Fruit fly (Drosophila melanogaster) whole organism: ENCODE results near the gene hng3.

Experiments used
- CG8478 ChIP-seq: fragments of >200 bp; optimal IDR thresholded peaks from 2 replicates; lab custom pipeline; 2018; ENCODE audit warnings: inconsistent platforms
- Dll ChIP-seq: fragments of >200 bp; optimal IDR thresholded peaks from 2 replicates; lab custom pipeline; 2017
- EcR ChIP-seq, 2 experiments: fragments of >200 bp; optimal IDR thresholded peaks; 2 replicates each; lab custom pipeline; 2017; ENCODE audit warnings: missing biosample characterization in 2 of 2, missing genetic modification characterization in 2 of 2, missing genetic modification reagents in 2 of 2
- pan ChIP-seq: fragments of >200 bp; optimal IDR thresholded peaks from 2 replicates; lab custom pipeline; 2017
- psq ChIP-seq: fragments of >200 bp; optimal IDR thresholded peaks from 2 replicates; lab custom pipeline; 2017
- usp ChIP-seq: fragments of >200 bp; optimal IDR thresholded peaks from 2 replicates; lab custom pipeline; 2017; ENCODE audit warnings: missing biosample characterization, missing genetic modification characterization, mixed read lengths

The hng3 gene

DNA sequence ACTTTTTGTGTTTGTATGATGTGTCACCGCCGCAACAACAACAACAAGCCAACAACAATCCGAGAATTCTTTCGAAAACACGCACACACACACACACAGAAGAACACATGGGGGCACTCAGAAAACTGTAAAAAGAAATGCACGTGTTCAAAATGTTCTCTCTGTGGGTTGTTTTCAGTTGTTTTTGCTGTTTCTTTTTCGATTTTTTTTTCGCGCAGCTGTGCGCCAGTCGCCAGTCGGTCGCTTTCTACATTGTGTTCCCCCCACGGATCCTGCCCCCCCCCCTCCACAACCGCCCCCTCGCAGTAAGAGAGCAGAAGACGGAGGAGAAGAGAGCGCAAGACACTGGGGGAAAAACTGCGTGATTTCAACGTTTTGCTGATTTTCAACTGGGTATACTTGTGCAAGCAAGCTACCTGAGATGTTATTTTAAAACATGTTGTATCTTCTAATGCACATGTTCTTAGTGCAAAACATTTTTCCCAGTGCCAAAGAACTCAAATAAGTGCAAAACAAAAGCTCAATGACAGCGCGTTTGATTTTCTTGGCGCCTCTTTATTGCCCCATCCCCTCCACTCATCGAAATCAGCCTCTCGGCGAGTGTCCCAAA, 3.7 kb downstream of the hng3 start:
- no peak for TF ChIP-seq EcR (GFP tag; optimal IDR thresholded peaks at IDR 0.05; lab: Kevin White, UChicago)
- no peak for TF ChIP-seq usp (GFP tag; lab: Kevin White, UChicago)
- no peak for TF ChIP-seq Dll (lab: Kevin White, UChicago)
- no peak for TF ChIP-seq pan (lab: Kevin White, UChicago)
- no peak for TF ChIP-seq psq (lab: Kevin White, UChicago)
- no peak for TF ChIP-seq CG8478 (lab: Kevin White, UChicago)

DNA sequence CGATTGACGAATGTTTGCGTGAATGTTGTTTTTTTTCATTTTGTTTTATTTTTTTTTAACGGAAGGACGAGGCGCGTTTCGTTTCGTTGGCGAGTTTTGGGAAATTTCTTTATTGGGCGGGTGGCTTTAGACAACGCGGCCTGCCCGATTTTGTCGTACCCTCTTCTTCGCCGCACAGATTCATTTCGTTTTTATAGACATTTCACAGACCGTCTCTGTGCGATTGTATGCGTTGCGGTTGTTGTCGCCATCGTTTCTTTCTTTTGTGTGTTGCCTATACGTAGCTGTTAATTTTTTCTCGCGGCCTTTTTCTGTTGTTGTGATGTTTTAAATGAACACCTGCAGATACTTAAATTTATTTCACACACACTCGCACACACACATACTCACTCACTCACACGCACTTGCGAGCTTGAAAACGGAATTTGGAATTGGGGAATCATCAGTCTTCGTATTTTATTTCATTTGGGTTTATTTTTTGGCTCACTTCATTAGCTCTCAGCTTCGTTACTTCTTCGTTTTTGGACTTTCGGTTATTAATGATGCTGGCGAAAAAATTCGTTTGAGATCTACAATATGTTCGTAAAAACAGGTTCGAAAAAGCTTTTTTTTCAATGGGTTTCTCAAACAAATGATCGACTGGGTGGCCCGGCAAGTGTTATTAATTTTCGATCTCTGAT, 4.5 kb downstream of the hng3 start:
- TF ChIP-seq usp (GFP tag; lab: Kevin White, UChicago): no peak
- TF ChIP-seq Dll (lab: Kevin White, UChicago): no peak
- TF ChIP-seq EcR (GFP tag; optimal IDR thresholded peaks at IDR 0.05; lab: Kevin White, UChicago): no peak
- TF ChIP-seq pan (lab: Kevin White, UChicago): no peak
- no peak for TF ChIP-seq psq (lab: Kevin White, UChicago)
- TF ChIP-seq CG8478 (lab: Kevin White, UChicago): no peak

DNA sequence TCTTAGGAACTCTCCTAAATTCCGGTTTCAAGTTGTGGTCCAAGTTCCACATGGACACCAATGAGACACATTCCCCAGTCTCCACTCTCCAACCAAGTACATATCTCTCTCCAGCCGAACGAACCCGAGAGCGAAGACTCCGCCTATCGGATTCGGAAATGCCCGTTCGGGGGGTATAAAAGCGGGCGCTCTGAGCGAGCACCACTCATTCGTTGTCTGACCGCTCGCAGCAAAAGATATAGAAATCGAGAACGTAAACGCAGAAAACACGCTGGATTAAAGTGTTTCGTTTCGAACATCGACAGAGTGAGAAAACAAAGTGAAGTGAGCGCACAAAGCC, 6.1 kb downstream of the hng3 start, which contains the start of gene emc:
TSS of gene emc (plus strand) at position 202 of the 340 bp plus-strand sequence.
- TF ChIP-seq Dll (lab: Kevin White, UChicago) (peak; percentile 10), CG8478 (lab: Kevin White, UChicago) (no peak)

DNA sequence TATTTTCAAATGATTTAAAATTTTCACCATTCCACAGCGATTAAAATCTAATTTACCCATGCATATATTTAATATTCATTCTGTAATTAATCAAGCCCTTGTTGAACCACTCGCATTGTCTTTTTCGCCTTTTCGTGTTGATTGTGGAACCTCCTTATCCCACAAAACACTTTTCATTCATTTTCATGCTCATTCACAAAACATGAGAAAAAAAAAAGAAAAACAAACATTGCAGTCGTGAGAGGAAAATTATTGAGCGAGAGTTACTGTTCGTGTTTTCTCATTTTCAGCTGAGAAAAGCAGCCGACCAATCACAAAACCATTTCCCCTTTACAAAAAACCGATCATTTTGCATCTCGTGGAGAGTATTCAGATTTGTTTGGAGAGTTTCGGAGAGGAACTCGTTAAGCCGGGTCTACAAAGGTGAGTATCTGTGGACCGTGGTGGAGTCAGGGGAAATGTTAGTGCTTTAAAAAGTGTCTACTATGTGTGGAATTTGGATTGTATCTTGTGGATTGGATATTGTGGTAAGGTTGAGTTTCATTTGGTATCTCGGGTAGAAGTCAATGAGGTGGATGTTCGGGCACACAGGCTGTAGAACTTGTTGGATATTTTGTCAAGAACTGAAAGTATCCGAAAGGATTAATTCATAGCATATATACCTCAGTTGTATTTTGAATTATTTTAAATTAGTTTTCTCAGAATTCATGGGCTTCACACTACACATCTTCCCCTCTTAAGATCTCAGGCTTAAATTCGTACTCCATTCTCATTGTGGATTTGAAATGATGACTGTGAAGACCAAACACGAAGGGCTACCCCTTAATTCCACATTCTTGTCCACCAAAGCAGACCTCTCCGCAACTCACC, 6.7 kb downstream of the hng3 start:
- TF ChIP-seq EcR (GFP tag; optimal IDR thresholded peaks at IDR 0.05; lab: Kevin White, UChicago) (no peak), CG8478 (lab: Kevin White, UChicago) (no peak), pan (lab: Kevin White, UChicago) (no peak), usp (GFP tag; lab: Kevin White, UChicago) (no peak), psq (lab: Kevin White, UChicago) (no peak), Dll (lab: Kevin White, UChicago) (no peak)

DNA sequence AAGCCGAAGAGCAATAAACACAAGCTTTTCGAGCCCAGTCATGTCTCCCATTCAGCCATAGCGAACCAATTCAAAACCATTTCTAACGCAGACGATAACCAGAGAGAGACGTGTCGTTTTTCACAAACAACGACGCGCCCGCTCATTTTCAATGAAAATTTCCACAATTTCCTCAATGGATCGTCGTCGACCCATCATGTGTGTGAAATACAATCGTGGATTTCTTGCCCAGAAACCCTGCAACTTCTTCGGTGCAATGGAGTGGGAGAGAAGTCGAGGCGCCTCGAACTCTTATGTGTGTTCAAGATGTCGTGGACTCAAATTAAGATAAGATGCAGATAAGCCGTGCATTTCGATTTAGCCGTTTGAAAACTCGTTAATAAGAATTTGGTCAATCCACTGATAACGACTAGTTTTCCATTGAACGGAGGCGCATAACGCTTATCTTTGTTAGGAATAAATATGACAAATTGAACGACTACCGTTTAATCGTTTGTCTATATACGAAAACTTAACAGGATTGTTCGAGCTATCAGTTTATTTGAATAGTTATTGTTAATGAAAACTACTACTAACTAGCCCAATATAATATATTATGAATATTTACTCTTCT, 7.5 kb downstream of the hng3 start:
- TF ChIP-seq psq (lab: Kevin White, UChicago): no peak
- no peak for TF ChIP-seq usp (GFP tag; lab: Kevin White, UChicago)
- no peak for TF ChIP-seq Dll (lab: Kevin White, UChicago)
- TF ChIP-seq pan (lab: Kevin White, UChicago): no peak
- TF ChIP-seq CG8478 (lab: Kevin White, UChicago): no peak
- TF ChIP-seq EcR (GFP tag; optimal IDR thresholded peaks at IDR 0.05; lab: Kevin White, UChicago): no peak

DNA sequence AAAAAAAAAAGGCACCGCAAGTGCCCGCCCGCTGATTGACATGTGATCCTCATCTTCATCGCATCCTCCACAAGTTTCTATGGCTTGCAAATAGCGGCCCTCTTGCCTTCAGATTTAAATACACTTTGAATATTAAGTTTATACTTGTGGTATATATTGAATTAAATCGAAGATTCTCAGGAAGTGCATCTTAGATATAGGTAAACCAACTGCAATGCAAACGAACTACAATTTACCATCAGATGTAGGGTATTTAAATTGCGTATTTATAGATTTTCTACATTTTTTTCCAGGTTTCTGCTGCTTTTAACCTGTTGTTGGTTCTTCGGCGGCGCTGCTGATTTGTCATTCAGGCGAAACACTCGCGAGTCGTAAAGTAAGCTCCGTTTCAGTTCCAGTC, 8.3 kb downstream of the hng3 start:
- TF ChIP-seq EcR (GFP tag; optimal IDR thresholded peaks at IDR 0.05; lab: Kevin White, UChicago) (no peak), psq (lab: Kevin White, UChicago) (no peak), usp (GFP tag; lab: Kevin White, UChicago) (no peak), pan (lab: Kevin White, UChicago) (no peak)

DNA sequence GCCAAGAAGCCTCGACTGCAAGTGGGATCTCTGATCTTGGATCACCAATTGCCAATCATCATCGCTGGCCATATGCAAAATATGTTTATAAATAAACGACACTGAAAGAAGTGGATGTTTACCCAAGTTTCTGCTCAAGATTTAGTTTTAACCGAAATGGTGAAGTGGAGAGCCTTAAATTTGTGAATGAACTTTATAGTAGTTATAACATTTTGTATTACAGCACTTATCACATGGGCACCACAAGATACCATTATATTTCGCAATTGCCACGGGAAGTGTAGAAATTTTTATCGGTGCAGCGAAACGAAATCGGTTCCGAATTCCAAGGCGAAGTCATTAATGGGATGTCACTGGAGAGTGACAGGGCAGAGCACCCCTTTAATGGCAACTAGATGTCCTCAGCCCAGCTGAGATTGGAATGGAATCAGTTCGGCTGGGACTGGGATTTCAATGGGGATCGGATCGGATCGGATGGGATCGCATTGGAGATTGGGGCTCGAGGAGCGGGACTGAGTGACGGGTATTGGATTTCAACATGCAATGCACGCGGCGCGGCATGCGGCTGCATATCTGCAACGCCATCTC, 8.8 kb downstream of the hng3 start:
- TF ChIP-seq usp (GFP tag; lab: Kevin White, UChicago) (no peak), psq (lab: Kevin White, UChicago) (no peak), EcR (GFP tag; optimal IDR thresholded peaks at IDR 0.05; lab: Kevin White, UChicago) (no peak), Dll (lab: Kevin White, UChicago) (no peak), pan (lab: Kevin White, UChicago) (no peak), CG8478 (lab: Kevin White, UChicago) (no peak)

DNA sequence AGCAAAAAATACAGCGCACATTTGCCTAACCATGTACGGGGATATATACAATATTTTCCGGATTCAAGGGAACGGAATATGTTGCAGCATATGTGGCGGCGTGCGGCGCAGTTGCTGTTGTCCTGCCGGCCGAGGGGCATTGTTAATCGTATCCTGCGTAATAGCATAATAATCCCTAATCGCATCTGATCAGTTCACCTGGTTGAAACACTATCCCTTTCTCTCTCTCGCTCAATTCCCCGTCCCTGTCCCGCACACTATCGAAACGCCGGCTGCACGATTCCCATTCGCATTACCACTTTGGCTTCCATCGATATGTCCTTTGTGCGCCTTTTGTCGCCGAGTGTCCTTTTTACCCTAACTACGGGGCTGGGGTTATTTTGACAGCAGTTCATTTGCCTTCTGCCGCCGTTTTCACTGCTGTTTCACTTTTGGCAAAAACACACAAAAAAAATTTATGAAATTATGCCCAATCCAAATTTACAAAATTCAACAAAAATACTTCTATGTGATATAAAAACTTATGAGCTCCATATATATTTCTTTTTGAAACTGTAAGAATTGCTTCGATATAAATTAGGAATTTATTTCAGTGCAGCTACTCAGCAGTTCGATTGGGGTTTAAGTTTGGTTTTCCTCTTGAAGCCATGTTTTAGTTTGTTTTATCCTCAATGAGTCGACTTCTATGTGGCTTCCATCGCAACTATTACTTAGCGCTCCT, 9.9 kb downstream of the hng3 start:
- TF ChIP-seq pan (lab: Kevin White, UChicago): no peak
- no peak for TF ChIP-seq Dll (lab: Kevin White, UChicago)
- TF ChIP-seq CG8478 (lab: Kevin White, UChicago): no peak
- TF ChIP-seq usp (GFP tag; lab: Kevin White, UChicago): no peak
- TF ChIP-seq psq (lab: Kevin White, UChicago): no peak
- no peak for TF ChIP-seq EcR (GFP tag; optimal IDR thresholded peaks at IDR 0.05; lab: Kevin White, UChicago)

DNA sequence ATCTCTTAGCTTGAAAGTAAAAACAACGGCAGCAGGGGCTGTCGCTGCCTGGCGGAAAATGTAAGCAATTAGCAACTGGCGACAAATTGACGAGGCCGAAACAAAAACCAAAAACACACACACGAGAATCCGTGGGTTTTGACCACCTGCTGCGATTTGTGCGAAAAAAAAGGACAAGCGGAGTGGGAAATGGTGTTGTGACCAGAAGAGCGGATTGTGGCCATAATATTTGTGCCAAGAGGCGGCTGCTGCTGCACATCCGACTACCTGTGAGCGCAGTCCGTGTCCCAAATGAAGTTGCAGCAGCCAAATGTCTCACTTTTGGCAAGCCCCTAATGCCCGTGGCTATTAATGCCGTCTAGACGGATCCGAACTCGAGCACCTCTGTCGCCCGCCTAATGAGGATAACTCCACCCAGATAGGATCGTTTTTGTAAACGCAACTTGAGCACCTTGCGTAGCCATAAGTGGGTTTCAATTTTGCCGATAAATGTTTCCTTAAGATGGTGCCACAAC, 10.9 kb downstream of the hng3 start:
- TF ChIP-seq Dll (lab: Kevin White, UChicago): no peak

DNA sequence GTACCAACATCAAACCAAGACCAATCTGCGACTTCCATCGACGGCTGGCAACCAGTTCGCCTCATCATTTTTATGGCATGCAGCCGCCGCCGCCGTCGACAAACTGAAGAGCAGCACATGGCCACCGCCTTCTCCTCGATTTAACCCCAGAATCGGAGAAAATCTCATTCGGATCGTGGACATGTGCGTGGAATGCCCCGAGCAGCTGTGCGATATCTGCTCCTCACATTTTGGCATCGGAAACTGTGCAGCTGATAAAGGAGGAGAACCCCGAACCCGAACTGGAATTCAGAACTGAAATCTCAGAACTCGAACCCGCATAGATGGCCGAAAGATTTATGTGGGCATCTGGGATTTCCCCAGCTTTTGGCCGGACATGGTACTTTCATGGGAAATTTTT, 12.1 kb downstream of the hng3 start:
- TF ChIP-seq CG8478 (lab: Kevin White, UChicago) (no peak), EcR (GFP tag; optimal IDR thresholded peaks at IDR 0.05; lab: Kevin White, UChicago) (no peak), pan (lab: Kevin White, UChicago) (no peak), psq (lab: Kevin White, UChicago) (no peak), Dll (lab: Kevin White, UChicago) (no peak), usp (GFP tag; lab: Kevin White, UChicago) (no peak)
